Fruit fly (Drosophila melanogaster): ENCODE results near the gene CG42537.

Gene CG42537

dm6 chr3R:6388414-6388830 is 10.8 kb downstream of the CG42537 start (continued):
- TF ChIP-seq CG16813 (GFP tag; IDR thresholded peaks at IDR 0.05; ENCODE audit: partially characterized antibody) (peak; percentile 83), CG7963 (GFP tag; IDR thresholded peaks at IDR 0.05; ENCODE audit: partially characterized antibody) (peak; percentile 76), lola (GFP tag; optimal IDR thresholded peaks at IDR 0.05) (no peak), CG14860 (GFP tag; IDR thresholded peaks at IDR 0.05; ENCODE audit: partially characterized antibody) (peak; percentile 92), D19B (GFP tag; optimal IDR thresholded peaks at IDR 0.05) (peak; percentile 44), slp2 (GFP tag; optimal IDR thresholded peaks at IDR 0.05) (no peak), amos (GFP tag; IDR thresholded peaks at IDR 0.05; ENCODE audit: partially characterized antibody) (peak; percentile 47; the same call in 1 of the 2 replicates), CG7745 (tag; optimal IDR thresholded peaks at IDR 0.05) (no peak), nerfin-2 (GFP tag; IDR thresholded peaks at IDR 0.05; ENCODE audit: partially characterized antibody) (peak; percentile 88), inv (GFP tag; IDR thresholded peaks at IDR 0.05; ENCODE audit: partially characterized antibody) (peak; percentile 53; the same call in 1 of the 2 replicates), Doc3 (GFP tag; IDR thresholded peaks at IDR 0.05; ENCODE audit: partially characterized antibody) (peak; percentile 64; the same call in 1 of the 3 replicates), peb (GFP tag; IDR thresholded peaks at IDR 0.05) (no peak), cg (GFP tag; optimal IDR thresholded peaks at IDR 0.05) (no peak), Taf1 (GFP tag; IDR thresholded peaks at IDR 0.05) (no peak), Bgb (GFP tag; IDR thresholded peaks at IDR 0.05; ENCODE audit: partially characterized antibody) (peak; percentile 61), CG2202 (tag; optimal IDR thresholded peaks at IDR 0.05) (no peak), CG11695 (GFP tag; IDR thresholded peaks at IDR 0.05) (no peak), vnd (GFP tag; IDR thresholded peaks at IDR 0.05; ENCODE audit: partially characterized antibody) (peak; percentile 69; the same call in 2 of the 3 replicates), CG31365 (tag; optimal IDR thresholded peaks at IDR 0.05) (peak; percentile 50), CG3995 (GFP tag; optimal IDR thresholded peaks at IDR 0.05) (no peak), gfzf (GFP tag; optimal IDR thresholded peaks at IDR 0.05) (peak; percentile 28)

- TF ChIP-seq CG34376 (GFP tag; optimal IDR thresholded peaks at IDR 0.05), result peak; percentile 6
- TF ChIP-seq sd (tag; optimal IDR thresholded peaks at IDR 0.05), result peak; percentile 97
- no peak for TF ChIP-seq ken (GFP tag; IDR thresholded peaks at IDR 0.05)
- TF ChIP-seq Ets65A (GFP tag), result peak; percentile 76
- TF ChIP-seq nom (GFP tag; optimal IDR thresholded peaks at IDR 0.05), result peak; percentile 15
- TF ChIP-seq CG12769 (tag; optimal IDR thresholded peaks at IDR 0.05), result peak; percentile 44
- peak; percentile 7 for TF ChIP-seq cg (GFP tag; optimal IDR thresholded peaks at IDR 0.05)
- no peak for TF ChIP-seq org-1 (GFP tag; optimal IDR thresholded peaks at IDR 0.05)
- TF ChIP-seq Hsf (GFP tag; optimal IDR thresholded peaks at IDR 0.05), result no peak
- no peak for TF ChIP-seq CG4707 (GFP tag; optimal IDR thresholded peaks at IDR 0.05)
- TF ChIP-seq crol (GFP tag; IDR thresholded peaks at IDR 0.05), result 0 out of 2 replicates have a peak, but pooled peaks have one; percentile 6
- no peak for TF ChIP-seq CG4404 (GFP tag; IDR thresholded peaks at IDR 0.05)
- no peak for TF ChIP-seq CG31388 (GFP tag; optimal IDR thresholded peaks at IDR 0.05)
- peak; percentile 30 for TF ChIP-seq pros (GFP tag; optimal IDR thresholded peaks at IDR 0.05)
- no peak for TF ChIP-seq CG42726 (GFP tag; IDR thresholded peaks at IDR 0.05; ENCODE audit: partially characterized antibody)
- peak; percentile 16 for TF ChIP-seq Med (GFP tag)
- TF ChIP-seq CG14441 (GFP tag; IDR thresholded peaks at IDR 0.05), result no peak
These were observed 16.1 kb downstream of the CG42537 start for dm6 chr3R:6393515-6394246.

Data from whole organism, embryonic.